Fruit fly (Drosophila melanogaster): ENCODE measurements around the gene CG46412.

dm6 chr3L:11548009-11548408 lies 15.9 kb downstream of the CG46412 start:
- TF ChIP-seq Abd-B (GFP tag; optimal IDR thresholded peaks at IDR 0.05) (no peak), Hr83 (GFP tag; optimal IDR thresholded peaks at IDR 0.05; ENCODE audit: poor library complexity, severe bottlenecking) (no peak), Vsx2 (GFP tag; optimal IDR thresholded peaks at IDR 0.05; ENCODE audit: partially characterized antibody) (no peak), N (GFP tag; optimal IDR thresholded peaks at IDR 0.05) (no peak), pan (optimal IDR thresholded peaks at IDR 0.05) (no peak), dmrt93B (GFP tag; optimal IDR thresholded peaks at IDR 0.05) (no peak), h (GFP tag; optimal IDR thresholded peaks at IDR 0.05) (no peak), lola (GFP tag; optimal IDR thresholded peaks at IDR 0.05) (no peak), dl (GFP tag; optimal IDR thresholded peaks at IDR 0.05; ENCODE audit: insufficient read depth in 1 of 2, partially characterized antibody in 2 of 2) (no peak), OdsH (GFP tag; optimal IDR thresholded peaks at IDR 0.05) (no peak), jim (GFP tag; optimal IDR thresholded peaks at IDR 0.05) (no peak), Jra (GFP tag; optimal IDR thresholded peaks at IDR 0.05) (no peak), Hr78 (GFP tag; optimal IDR thresholded peaks at IDR 0.05) (no peak), fru (GFP tag; optimal IDR thresholded peaks at IDR 0.05) (no peak)
